Fruit fly (Drosophila melanogaster) whole organism, embryonic: Measurements from ENCODE around the gene Fst.

Experiments
- Ada2b ChIP-seq: fragments of 200-800 bp; sonication (Bioruptor generic); IDR thresholded peaks from 2 replicates; pipeline ENCODE4 v1.3.6; 2022; ENCODE audit warnings: missing biosample characterization, missing genetic modification characterization
- Bteb2 ChIP-seq: fragments of 200-800 bp; sonication (Bioruptor generic); optimal IDR thresholded peaks from 2 replicates; lab custom pipeline; 2016; ENCODE audit warnings: missing biosample characterization, missing genetic modification characterization
- CG13424 ChIP-seq: fragments of 200-800 bp; sonication (Bioruptor generic); optimal IDR thresholded peaks from 2 replicates; lab custom pipeline; 2019; ENCODE audit warnings: missing biosample characterization, mild to moderate bottlenecking, missing genetic modification characterization, moderate library complexity
- CG13624 ChIP-seq: fragments of 200-800 bp; sonication (Bioruptor generic); optimal IDR thresholded peaks from 2 replicates; lab custom pipeline; 2016; ENCODE audit warnings: missing biosample characterization, missing genetic modification characterization
- CG15514 ChIP-seq: fragments of 200-800 bp; sonication (Bioruptor generic); optimal IDR thresholded peaks from 3 replicates; lab custom pipeline; 2017; ENCODE audit warnings: missing biosample characterization, missing genetic modification characterization, mild to moderate bottlenecking, moderate library complexity, missing genetic modification reagents
- CG15696 ChIP-seq: fragments of 200-800 bp; sonication (Bioruptor generic); optimal IDR thresholded peaks from 2 replicates; lab custom pipeline; 2019; ENCODE audit warnings: missing biosample characterization, mild to moderate bottlenecking, missing genetic modification characterization, moderate library complexity
- CG1603 ChIP-seq: fragments of 200-800 bp; sonication (Bioruptor generic); optimal IDR thresholded peaks from 2 replicates; lab custom pipeline; 2019; ENCODE audit warnings: missing biosample characterization, mild to moderate bottlenecking, missing genetic modification characterization, moderate library complexity
- CG16863 ChIP-seq: fragments of 200-800 bp; sonication (Bioruptor generic); optimal IDR thresholded peaks from 3 replicates; lab custom pipeline; 2016; ENCODE audit warnings: missing biosample characterization, missing genetic modification characterization
- CG17829 ChIP-seq: fragments of 200-800 bp; optimal IDR thresholded peaks from 2 replicates; lab custom pipeline; 2019; ENCODE audit warnings: missing biosample characterization, mild to moderate bottlenecking, missing genetic modification characterization, moderate library complexity
- CG18619 ChIP-seq: fragments of 200-800 bp; sonication (Bioruptor generic); optimal IDR thresholded peaks from 3 replicates; lab custom pipeline; 2017; ENCODE audit warnings: missing biosample characterization, mild to moderate bottlenecking, missing genetic modification characterization
- CG2202 ChIP-seq: fragments of 200-800 bp; sonication (Bioruptor generic); optimal IDR thresholded peaks from 2 replicates; lab custom pipeline; 2018; ENCODE audit warnings: missing biosample characterization, mild to moderate bottlenecking, missing genetic modification characterization
- CG2678 ChIP-seq: fragments of 200-800 bp; sonication (Bioruptor generic); optimal IDR thresholded peaks from 3 replicates; lab custom pipeline; 2019; ENCODE audit warnings: missing biosample characterization, mild to moderate bottlenecking, missing genetic modification characterization, moderate library complexity
- CG2875 ChIP-seq: fragments of 200-800 bp; sonication (Bioruptor generic); optimal IDR thresholded peaks from 2 replicates; lab custom pipeline; 2017; ENCODE audit warnings: missing biosample characterization, mild to moderate bottlenecking, missing genetic modification characterization, missing genetic modification reagents
- CG34376 ChIP-seq: fragments of 200-800 bp; sonication (Bioruptor generic); optimal IDR thresholded peaks from 2 replicates; lab custom pipeline; 2018; ENCODE audit warnings: missing biosample characterization, mild to moderate bottlenecking, missing genetic modification characterization
- CG3847 ChIP-seq: fragments of 200-800 bp; sonication (Bioruptor generic); IDR thresholded peaks from 2 replicates; pipeline ENCODE4 v1.3.6; 2022; ENCODE audit warnings: missing biosample characterization, missing genetic modification characterization
- CG5245 ChIP-seq: fragments of 200-800 bp; sonication (Bioruptor generic); optimal IDR thresholded peaks from 3 replicates; lab custom pipeline; 2016; ENCODE audit warnings: missing biosample characterization, missing genetic modification characterization
- CG6254 ChIP-seq: fragments of 200-800 bp; sonication (Bioruptor generic); optimal IDR thresholded peaks from 3 replicates; lab custom pipeline; 2017; ENCODE audit warnings: mild to moderate bottlenecking, missing biosample characterization, missing genetic modification reagents, missing genetic modification characterization
- CG6272 ChIP-seq: fragments of 200-800 bp; sonication (Bioruptor generic); IDR thresholded peaks from 2 replicates; pipeline ENCODE4 v1.3.6; 2022; ENCODE audit warnings: missing biosample characterization, missing genetic modification characterization
- CG6654 ChIP-seq: fragments of 200-800 bp; sonication (Bioruptor generic); optimal IDR thresholded peaks from 2 replicates; lab custom pipeline; 2017; ENCODE audit warnings: missing biosample characterization, mild to moderate bottlenecking, missing genetic modification characterization
- CG7372 ChIP-seq: fragments of 200-800 bp; sonication (Bioruptor generic); IDR thresholded peaks from 2 replicates; pipeline ENCODE4 v1.3.6; 2022; ENCODE audit warnings: missing biosample characterization, missing genetic modification characterization
- CG7786 ChIP-seq: fragments of 200-800 bp; sonication (Bioruptor generic); optimal IDR thresholded peaks from 2 replicates; lab custom pipeline; 2016; ENCODE audit warnings: missing biosample characterization, missing genetic modification characterization
- CG7839 ChIP-seq: fragments of 200-800 bp; sonication (Bioruptor generic); optimal IDR thresholded peaks from 3 replicates; lab custom pipeline; 2018; ENCODE audit warnings: missing biosample characterization, mild to moderate bottlenecking, missing genetic modification characterization, moderate library complexity
- Dek ChIP-seq: fragments of 200-800 bp; sonication (Bioruptor generic); optimal IDR thresholded peaks from 3 replicates; lab custom pipeline; 2019; ENCODE audit warnings: missing biosample characterization, mild to moderate bottlenecking, missing genetic modification characterization, moderate library complexity
- Dref ChIP-seq: fragments of 200-800 bp; sonication (Bioruptor generic); IDR thresholded peaks from 2 replicates; pipeline ENCODE4 v1.3.6; 2022; ENCODE audit warnings: missing biosample characterization, missing genetic modification characterization
- E2f2 ChIP-seq: fragments of 200-800 bp; sonication (Bioruptor generic); IDR thresholded peaks from 2 replicates; pipeline ENCODE4 v1.3.6; 2022; ENCODE audit warnings: missing biosample characterization, missing genetic modification characterization
- Hand ChIP-seq: fragments of 200-800 bp; sonication (Bioruptor generic); optimal IDR thresholded peaks from 2 replicates; lab custom pipeline; 2017; ENCODE audit warnings: mild to moderate bottlenecking, missing biosample characterization, missing genetic modification reagents, missing genetic modification characterization
- Hr3 ChIP-seq: fragments of 200-800 bp; sonication (Bioruptor generic); optimal IDR thresholded peaks from 3 replicates; lab custom pipeline; 2016; ENCODE audit warnings: missing biosample characterization, missing genetic modification characterization
- MESR4 ChIP-seq: fragments of 200-800 bp; sonication (Bioruptor generic); optimal IDR thresholded peaks from 2 replicates; lab custom pipeline; 2018; ENCODE audit warnings: missing biosample characterization, mild to moderate bottlenecking, missing genetic modification characterization, moderate library complexity
- Max ChIP-seq: fragments of 200-800 bp; sonication (Bioruptor generic); optimal IDR thresholded peaks from 2 replicates; lab custom pipeline; 2016; ENCODE audit warnings: missing biosample characterization, mild to moderate bottlenecking, missing genetic modification characterization
- NFAT ChIP-seq: fragments of 200-800 bp; sonication (Bioruptor generic); IDR thresholded peaks from 2 replicates; pipeline ENCODE4 v1.3.6; 2022; ENCODE audit warnings: missing biosample characterization, missing genetic modification characterization
- Ravus ChIP-seq: fragments of 200-800 bp; sonication (Bioruptor generic); IDR thresholded peaks from 2 replicates; pipeline ENCODE4 v1.3.6; 2022; ENCODE audit warnings: missing biosample characterization, missing genetic modification characterization
- Six4 ChIP-seq: fragments of 200-800 bp; sonication (Bioruptor generic); optimal IDR thresholded peaks from 2 replicates; lab custom pipeline; 2016; ENCODE audit warnings: missing biosample characterization, missing genetic modification characterization
- Sry-β ChIP-seq: fragments of 200-800 bp; sonication (Bioruptor generic); optimal IDR thresholded peaks from 2 replicates; lab custom pipeline; 2018; ENCODE audit warnings: missing biosample characterization, mild to moderate bottlenecking, missing genetic modification characterization, moderate library complexity
- al ChIP-seq: fragments of 200-800 bp; sonication (Bioruptor generic); IDR thresholded peaks from 2 replicates; pipeline ENCODE4 v1.3.6; 2022; ENCODE audit warnings: missing biosample characterization, missing genetic modification characterization
- crc ChIP-seq: fragments of 200-800 bp; sonication (Bioruptor generic); optimal IDR thresholded peaks from 2 replicates; lab custom pipeline; 2016; ENCODE audit warnings: missing biosample characterization, missing genetic modification characterization
- en ChIP-seq: fragments of 200-800 bp; sonication (Bioruptor generic); optimal IDR thresholded peaks from 2 replicates; lab custom pipeline; 2016; ENCODE audit warnings: missing biosample characterization, missing genetic modification characterization
- esg ChIP-seq: fragments of 200-800 bp; sonication (Bioruptor generic); conservative IDR thresholded peaks from 2 replicates; pipeline ENCODE4 v1.3.6; 2022; ENCODE audit warnings: missing biosample characterization, missing genetic modification characterization
- fru ChIP-seq: fragments of >200 bp; optimal IDR thresholded peaks from 2 replicates; lab custom pipeline; 2017
- ftz-f1 ChIP-seq: fragments of 200-800 bp; sonication (Bioruptor generic); optimal IDR thresholded peaks from 2 replicates; lab custom pipeline; 2016; ENCODE audit warnings: missing biosample characterization, missing genetic modification characterization
- grau ChIP-seq: fragments of 200-800 bp; optimal IDR thresholded peaks from 3 replicates; lab custom pipeline; 2019; ENCODE audit warnings: missing biosample characterization, mild to moderate bottlenecking, missing genetic modification characterization, moderate library complexity
- grn ChIP-seq: fragments of 200-800 bp; sonication (Bioruptor generic); optimal IDR thresholded peaks from 3 replicates; lab custom pipeline; 2017; ENCODE audit warnings: missing biosample characterization, missing genetic modification characterization
- ham ChIP-seq: fragments of 200-800 bp; sonication (Bioruptor generic); IDR thresholded peaks from 2 replicates; pipeline ENCODE4 v1.3.6; 2022; ENCODE audit warnings: missing biosample characterization, missing genetic modification characterization
- jigr1 ChIP-seq: fragments of 200-800 bp; sonication (Bioruptor generic); IDR thresholded peaks from 3 replicates; pipeline ENCODE4 v1.3.6; 2022; ENCODE audit warnings: missing biosample characterization, missing genetic modification characterization
- oc ChIP-seq: fragments of 200-800 bp; sonication (Bioruptor generic); optimal IDR thresholded peaks from 2 replicates; lab custom pipeline; 2018; ENCODE audit warnings: missing biosample characterization, mild to moderate bottlenecking, missing genetic modification characterization, moderate library complexity
- otp ChIP-seq: fragments of 200-800 bp; sonication (Bioruptor generic); IDR thresholded peaks from 3 replicates; pipeline ENCODE4, ENCODE4 v1.3.6; 2022; ENCODE audit warnings: missing biosample characterization, missing genetic modification characterization
- prd ChIP-seq, 3 experiments: fragments of >200 bp in 2 of 3; fragments of 200-800 bp in 1 of 3; sonication (Bioruptor generic) in 1 of 3; optimal IDR thresholded peaks in 2 of 3; IDR thresholded peaks in 1 of 3; 2 replicates in 2 of 3; 3 replicates in 1 of 3; pipeline versions ENCODE4 v1.3.6 to Lab custom; 2017 to 2022; ENCODE audit warnings: missing biosample characterization in 1 of 3, missing genetic modification characterization in 1 of 3
- pum ChIP-seq: fragments of 200-800 bp; sonication (Bioruptor generic); optimal IDR thresholded peaks from 2 replicates; lab custom pipeline; 2016; ENCODE audit warnings: missing biosample characterization, missing genetic modification characterization
- sob ChIP-seq: fragments of 200-800 bp; sonication (Bioruptor generic); IDR thresholded peaks from 2 replicates; pipeline ENCODE4 v1.3.6; 2022; ENCODE audit warnings: missing biosample characterization, missing genetic modification characterization
- stwl ChIP-seq: fragments of 200-800 bp; sonication (Bioruptor generic); optimal IDR thresholded peaks from 3 replicates; lab custom pipeline; 2018; ENCODE audit warnings: missing biosample characterization, mild to moderate bottlenecking, missing genetic modification characterization, moderate library complexity
- tgo ChIP-seq: fragments of 200-800 bp; sonication (Bioruptor generic); IDR thresholded peaks from 3 replicates; pipeline ENCODE4 v1.3.6; 2022; ENCODE audit warnings: missing biosample characterization, missing genetic modification characterization
- tio ChIP-seq: fragments of 200-800 bp; sonication (Bioruptor generic); optimal IDR thresholded peaks from 2 replicates; lab custom pipeline; 2017; ENCODE audit warnings: missing biosample characterization, missing genetic modification characterization, inconsistent platforms
- wor ChIP-seq: fragments of 200-800 bp; sonication (Bioruptor generic); IDR thresholded peaks from 2 replicates; pipeline ENCODE4 v1.3.6; 2022; ENCODE audit warnings: missing biosample characterization, missing genetic modification characterization

Gene Fst

DNA sequence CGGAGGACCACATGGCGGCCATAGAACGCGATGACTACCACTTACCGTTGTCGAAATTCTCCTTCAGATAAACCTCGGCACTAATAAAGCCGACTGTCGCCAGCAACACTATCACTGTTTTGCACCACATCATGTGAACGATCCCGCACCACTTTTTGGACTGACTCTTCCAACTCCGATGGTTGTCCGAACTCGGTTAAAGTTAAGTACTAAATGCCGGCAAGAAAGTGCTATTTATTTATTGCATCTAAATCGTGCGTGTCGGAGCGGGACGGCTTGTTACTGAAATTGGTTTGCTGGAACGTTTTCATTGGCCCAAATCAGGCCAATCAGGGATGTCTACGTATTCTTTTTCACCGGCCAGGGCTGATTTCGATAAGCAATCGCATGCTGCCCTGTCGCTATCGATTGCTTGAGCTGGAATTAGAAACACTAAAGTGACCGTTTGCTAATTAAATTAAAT, 15.3 kb downstream of the Fst start, which contains the start of gene Calr (continued):
- no peak for TF ChIP-seq prd (optimal IDR thresholded peaks at IDR 0.05; lab: Kevin White, UChicago)
- no peak for TF ChIP-seq prd (GFP tag; IDR thresholded peaks at IDR 0.05; lab: Robert Waterston, UW)
- no peak for TF ChIP-seq Sry-β
- TF ChIP-seq en, result no peak
- no peak for TF ChIP-seq E2f2 (GFP tag; lab: Robert Waterston, UW)
- TF ChIP-seq stwl, result peak; percentile 97
- no peak for TF ChIP-seq jigr1 (GFP tag; lab: Robert Waterston, UW)
- peak; percentile 42 for TF ChIP-seq CG2202
- no peak for TF ChIP-seq CG7372 (GFP tag; lab: Robert Waterston, UW)
- no peak for TF ChIP-seq CG15696 (tag; lab: Kevin White, UChicago)
- no peak for TF ChIP-seq sob (GFP tag; lab: Robert Waterston, UW)
- TF ChIP-seq Six4, result no peak
- TF ChIP-seq CG15514 (GFP tag; lab: Kevin White, UChicago), result peak; percentile 75
- TF ChIP-seq MESR4 (GFP tag; lab: Kevin White, UChicago), result peak; percentile 87
- no peak for TF ChIP-seq CG7839 (tag; lab: Kevin White, UChicago)
- TF ChIP-seq CG5245 (GFP tag; lab: Kevin White, UChicago), result no peak
- TF ChIP-seq oc (tag; lab: Kevin White, UChicago), result peak; percentile 67
- no peak for TF ChIP-seq tgo
- TF ChIP-seq tio (GFP tag; lab: Kevin White, UChicago), result no peak
- TF ChIP-seq CG18619, result peak; percentile 32
- no peak for TF ChIP-seq pum (GFP tag; lab: Kevin White, UChicago)
- TF ChIP-seq Bteb2, result no peak
- TF ChIP-seq CG34376 (GFP tag; lab: Kevin White, UChicago), result peak; percentile 69
- TF ChIP-seq al (GFP tag; lab: Robert Waterston, UW), result no peak
- no peak for TF ChIP-seq CG13424
- TF ChIP-seq Ada2b (GFP tag; lab: Robert Waterston, UW), result no peak
- peak; percentile 22 for TF ChIP-seq CG13624 (GFP tag; lab: Kevin White, UChicago)
- no peak for TF ChIP-seq CG3847 (GFP tag; lab: Robert Waterston, UW)
- peak; percentile 44 for TF ChIP-seq ftz-f1 (GFP tag; lab: Kevin White, UChicago)
- no peak for TF ChIP-seq CG2678 (tag; lab: Kevin White, UChicago)
- no peak for TF ChIP-seq Ravus (GFP tag; lab: Robert Waterston, UW)
- no peak for TF ChIP-seq crc
- no peak for TF ChIP-seq fru (lab: Kevin White, UChicago)
- TF ChIP-seq otp (GFP tag; lab: Robert Waterston, UW), result no peak
- TF ChIP-seq wor (GFP tag; lab: Robert Waterston, UW), result no peak
- TF ChIP-seq CG17829 (tag; lab: Kevin White, UChicago), result peak; percentile 78
- TF ChIP-seq grau (tag; lab: Kevin White, UChicago), result peak; percentile 46
- TF ChIP-seq CG6254, result no peak
- peak; percentile 46 for TF ChIP-seq CG16863 (GFP tag; lab: Kevin White, UChicago)
- no peak for TF ChIP-seq ham
- no peak for TF ChIP-seq CG7786
- peak; percentile 26 for TF ChIP-seq grn (GFP tag; lab: Kevin White, UChicago)
- no peak for TF ChIP-seq NFAT (GFP tag; lab: Robert Waterston, UW)
- TF ChIP-seq CG2875 (GFP tag; lab: Kevin White, UChicago), result peak; percentile 52
- TF ChIP-seq CG1603 (tag; lab: Kevin White, UChicago), result peak; percentile 48
- no peak for TF ChIP-seq Dref (GFP tag; lab: Robert Waterston, UW)
- peak; percentile 27 for TF ChIP-seq Hr3 (GFP tag; lab: Kevin White, UChicago)
- no peak for TF ChIP-seq esg (GFP tag; lab: Robert Waterston, UW)
- TF ChIP-seq CG6272 (GFP tag; lab: Robert Waterston, UW), result peak; percentile 32; the same call in 1 of the 2 replicates
- TF ChIP-seq Dek (tag; lab: Kevin White, UChicago), result no peak
- TF ChIP-seq Max, result peak; percentile 34
- TF ChIP-seq Hand (GFP tag; lab: Kevin White, UChicago), result no peak
- no peak for TF ChIP-seq CG6654
